Worm (Caenorhabditis elegans) whole organism, mixed stage, embryonic: Measurements from ENCODE around the gene clec-175.

ENCODE experiments used
- ces-1 ChIP-seq: fragments of 150-350 bp; optimal IDR thresholded peaks from 2 replicates; lab custom pipeline; 2014; ENCODE audit warnings: missing biosample characterization, missing genetic modification reagents, missing genetic modification characterization
- cnd-1 ChIP-seq: fragments of 200-800 bp; sonication (Bioruptor generic); optimal IDR thresholded peaks from 2 replicates; lab custom pipeline; 2018; ENCODE audit warnings: mild to moderate bottlenecking, missing genetic modification characterization, missing compliant biosample characterization
- drap-1 ChIP-seq: fragments of 200-800 bp; sonication (Bioruptor generic); optimal IDR thresholded peaks from 3 replicates; lab custom pipeline; 2018; ENCODE audit warnings: mild to moderate bottlenecking, missing genetic modification characterization, missing compliant biosample characterization
- elt-1 ChIP-seq: sonication (generic microtip); optimal IDR thresholded peaks from 2 replicates; lab custom pipeline; 2017; ENCODE audit warnings: missing genetic modification characterization, mild to moderate bottlenecking, missing compliant biosample characterization, antibody characterized with exemption, moderate library complexity, borderline replicate concordance; ENCODE audit not compliant: insufficient read depth
- elt-3 ChIP-seq: fragments of 150-350 bp; optimal IDR thresholded peaks from 2 replicates; lab custom pipeline; 2014; ENCODE audit warnings: missing biosample characterization, missing genetic modification characterization
- lin-13 ChIP-seq: fragments of 150-350 bp; optimal IDR thresholded peaks from 2 replicates; lab custom pipeline; 2014; ENCODE audit warnings: missing biosample characterization, missing genetic modification characterization
- mep-1 ChIP-seq: fragments of 150-350 bp; optimal IDR thresholded peaks from 2 replicates; lab custom pipeline; 2017; ENCODE audit warnings: missing biosample characterization, missing genetic modification reagents, missing genetic modification characterization, inconsistent platforms
- nhr-237 ChIP-seq: fragments of 150-350 bp; optimal IDR thresholded peaks from 2 replicates; lab custom pipeline; 2014; ENCODE audit warnings: missing biosample characterization, missing genetic modification characterization
- nhr-28 ChIP-seq: fragments of 150-350 bp; optimal IDR thresholded peaks from 2 replicates; lab custom pipeline; 2014; ENCODE audit warnings: missing biosample characterization, missing genetic modification characterization
- pha-4 ChIP-seq: fragments of 150-350 bp; optimal IDR thresholded peaks from 2 replicates; lab custom pipeline; 2018; ENCODE audit warnings: missing biosample characterization, missing genetic modification reagents, missing genetic modification characterization
- snpc-4 ChIP-seq: fragments of 150-350 bp; optimal IDR thresholded peaks from 2 replicates; lab custom pipeline; 2014; ENCODE audit warnings: missing biosample characterization, missing genetic modification characterization

DNA sequence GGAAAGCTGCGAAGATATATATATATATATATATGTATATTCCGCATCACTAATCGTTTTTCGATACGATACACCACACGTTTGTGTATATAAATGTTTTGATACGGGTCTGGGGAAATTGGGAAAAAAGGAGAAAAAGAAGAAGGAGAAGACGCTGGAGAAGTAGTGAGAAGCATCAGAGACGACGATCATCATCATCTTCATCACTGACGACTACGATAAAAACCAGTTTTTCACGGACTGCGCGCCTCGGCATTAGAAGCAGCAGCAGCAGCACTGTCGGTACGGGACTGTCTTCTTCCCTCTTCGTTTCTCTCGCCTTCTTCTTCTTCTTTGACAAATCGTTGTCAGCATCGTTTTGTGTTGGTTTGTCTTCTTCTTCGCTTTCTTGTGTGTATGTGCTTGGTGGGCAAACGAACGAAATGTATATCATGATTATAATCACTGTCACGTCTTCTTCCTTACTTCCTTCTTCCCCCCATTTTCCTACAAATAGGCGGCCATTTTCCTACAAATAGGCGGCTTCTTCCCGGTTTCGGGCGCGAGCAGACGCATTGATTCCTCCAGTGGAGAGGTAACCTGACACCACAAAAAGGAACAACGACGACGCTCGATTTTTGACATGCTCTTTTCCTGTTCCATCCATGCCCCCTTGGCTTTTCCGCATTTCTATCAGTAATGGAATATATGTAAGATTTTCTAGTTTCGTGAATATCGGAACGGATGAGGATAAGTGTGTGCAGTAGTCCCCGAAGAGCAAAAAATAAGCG is 25.9 kb upstream of the clec-175 start:
- TF ChIP-seq snpc-4 (tag; lab: Kevin White, UChicago), result no peak
- no peak for TF ChIP-seq lin-13 (tag; lab: Kevin White, UChicago)
- no peak for TF ChIP-seq cnd-1
- no peak for TF ChIP-seq mep-1 (tag; lab: Kevin White, UChicago)
- TF ChIP-seq nhr-28 (tag; lab: Kevin White, UChicago), result no peak
- no peak for TF ChIP-seq nhr-237 (tag; lab: Kevin White, UChicago)
- no peak for TF ChIP-seq elt-1
- no peak for TF ChIP-seq pha-4 (tag; lab: Kevin White, UChicago)
- no peak for TF ChIP-seq drap-1 (GFP tag; lab: Kevin White, UChicago)
- no peak for TF ChIP-seq ces-1 (GFP tag; lab: Kevin White, UChicago)
- no peak for TF ChIP-seq elt-3 (tag; lab: Kevin White, UChicago)
